Fruit fly (Drosophila melanogaster): ENCODE measurements around the gene His2Av.

Gene His2Av

DNA sequence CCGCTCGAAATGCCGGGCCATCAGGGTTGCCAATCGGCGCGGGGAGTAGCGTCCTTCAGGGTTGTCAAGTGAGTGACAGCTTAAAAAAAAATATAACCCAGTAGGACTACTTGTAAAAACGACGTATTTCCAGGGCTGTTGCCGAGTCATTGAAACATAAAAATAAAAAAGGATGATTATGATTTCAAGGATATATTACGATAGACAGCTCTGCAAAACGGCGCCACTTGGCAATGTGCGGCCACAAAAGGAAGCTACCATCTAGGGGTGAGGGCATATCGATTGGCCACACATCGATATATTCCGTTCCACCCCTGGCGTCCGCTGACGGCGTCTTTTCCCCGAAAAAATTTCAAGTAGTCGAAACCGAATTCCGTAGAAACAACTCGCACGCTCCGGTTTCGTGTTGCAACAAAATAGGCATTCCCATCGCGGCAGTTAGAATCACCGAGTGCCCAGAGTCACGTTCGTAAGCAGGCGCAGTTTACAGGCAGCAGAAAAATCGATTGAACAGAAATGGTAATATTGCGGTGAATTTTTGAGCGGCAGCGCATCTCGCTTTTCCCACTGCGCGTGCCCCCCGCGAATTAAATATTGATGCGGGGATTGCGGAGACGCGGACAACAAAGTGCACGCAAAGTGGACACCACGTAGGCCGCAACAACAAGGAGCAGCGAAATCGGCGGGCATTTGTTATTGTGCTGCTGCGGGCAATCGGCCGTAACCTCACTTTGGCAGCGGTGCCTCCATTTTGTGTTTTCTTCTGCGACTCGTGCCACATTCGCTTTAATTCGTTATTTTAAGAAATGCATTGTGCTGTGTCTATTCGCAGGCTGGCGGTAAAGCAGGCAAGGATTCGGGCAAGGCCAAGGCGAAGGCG lies at the start of gene His2Av, which contains the start of gene ball (continued):
- TF ChIP-seq cato (GFP tag; optimal IDR thresholded peaks at IDR 0.05; ENCODE audit: borderline replicate concordance) (peak; percentile 47), ase (GFP tag; IDR thresholded peaks at IDR 0.05) (peak; percentile 82), HLH3B (GFP tag; IDR thresholded peaks at IDR 0.05) (peak; percentile 69)

- TF ChIP-seq CG16815 (GFP tag; optimal IDR thresholded peaks at IDR 0.05) (no peak), CG15696 (tag; optimal IDR thresholded peaks at IDR 0.05) (no peak), CG10267 (tag; optimal IDR thresholded peaks at IDR 0.05) (no peak), CG30020 (tag; optimal IDR thresholded peaks at IDR 0.05) (no peak), knrl (GFP tag; IDR thresholded peaks at IDR 0.05; ENCODE audit: partially characterized antibody) (no peak), ash1 (GFP tag; optimal IDR thresholded peaks at IDR 0.05) (no peak), Sox100B (GFP tag; optimal IDR thresholded peaks at IDR 0.05) (peak; percentile 8), pnt (GFP tag; optimal IDR thresholded peaks at IDR 0.05) (peak; percentile 9), CG5953 (GFP tag; IDR thresholded peaks at IDR 0.05) (no peak), CG3065 (GFP tag; optimal IDR thresholded peaks at IDR 0.05) (no peak), CG9932 (GFP tag; IDR thresholded peaks at IDR 0.05) (no peak), Fer3 (tag; optimal IDR thresholded peaks at IDR 0.05) (peak; percentile 1), hkb (optimal IDR thresholded peaks at IDR 0.05) (no peak), hkb (GFP tag; IDR thresholded peaks at IDR 0.05) (no peak), CG11247 (GFP tag; IDR thresholded peaks at IDR 0.05) (0 out of 2 replicates have a peak, but pooled peaks have one; percentile 19), sd (tag; optimal IDR thresholded peaks at IDR 0.05) (no peak), salm (tag; optimal IDR thresholded peaks at IDR 0.05) (no peak), lola (GFP tag; optimal IDR thresholded peaks at IDR 0.05) (no peak), unc-4 (GFP tag; IDR thresholded peaks at IDR 0.05; ENCODE audit: partially characterized antibody) (no peak), ab (GFP tag; optimal IDR thresholded peaks at IDR 0.05) (no peak), CG7987 (GFP tag; optimal IDR thresholded peaks at IDR 0.05) (no peak), CG2120 (GFP tag; optimal IDR thresholded peaks at IDR 0.05) (peak; percentile 1), shn (GFP tag; optimal IDR thresholded peaks at IDR 0.05) (no peak), CG13424 (tag; optimal IDR thresholded peaks at IDR 0.05) (peak; percentile 43), zen (tag; optimal IDR thresholded peaks at IDR 0.05) (peak; percentile 15), CG14441 (GFP tag; IDR thresholded peaks at IDR 0.05) (no peak), Chrac-16 (GFP tag; optimal IDR thresholded peaks at IDR 0.05) (no peak), cato (GFP tag; optimal IDR thresholded peaks at IDR 0.05; ENCODE audit: borderline replicate concordance) (no peak), CG17912 (GFP tag; optimal IDR thresholded peaks at IDR 0.05) (no peak), ac (GFP tag; optimal IDR thresholded peaks at IDR 0.05) (no peak), disco-r (GFP tag; optimal IDR thresholded peaks at IDR 0.05) (no peak), CG15269 (tag; optimal IDR thresholded peaks at IDR 0.05) (peak; percentile 58), CG31365 (tag; optimal IDR thresholded peaks at IDR 0.05) (no peak), esg (GFP tag; conservative IDR thresholded peaks at IDR 0.05) (0 out of 2 replicates have a peak, but pooled peaks have one; percentile 38), dan (GFP tag; IDR thresholded peaks at IDR 0.05) (no peak), Nf-YC (tag; optimal IDR thresholded peaks at IDR 0.05) (no peak), Gug (GFP tag; IDR thresholded peaks at IDR 0.05) (no peak), cad (GFP tag; optimal IDR thresholded peaks at IDR 0.05) (no peak), CG18619 (GFP tag; optimal IDR thresholded peaks at IDR 0.05) (no peak), Neu2 (GFP tag; optimal IDR thresholded peaks at IDR 0.05; ENCODE audit: borderline replicate concordance) (no peak), CG15514 (GFP tag; optimal IDR thresholded peaks at IDR 0.05) (no peak), CG7786 (GFP tag; optimal IDR thresholded peaks at IDR 0.05) (no peak), CG4404 (GFP tag; IDR thresholded peaks at IDR 0.05) (no peak), chn (GFP tag; optimal IDR thresholded peaks at IDR 0.05) (peak; percentile 33), fd96Cb (tag; optimal IDR thresholded peaks at IDR 0.05) (peak; percentile 25)
Measured at dm6 chr3R:26821117-26821516, 45.6 kb upstream of the His2Av start.
